Fruit fly (Drosophila melanogaster) whole organism, embryonic: Measurements from ENCODE around the gene CG5665.

Experiments
- BEAF-32 ChIP-seq: fragments of 200-800 bp; sonication (Bioruptor generic); optimal IDR thresholded peaks from 3 replicates; lab custom pipeline; 2017; ENCODE audit warnings: missing biosample characterization, missing genetic modification characterization, mild to moderate bottlenecking, moderate library complexity, missing genetic modification reagents
- Blimp-1 ChIP-seq: fragments of 200-800 bp; sonication (Bioruptor generic); optimal IDR thresholded peaks from 3 replicates; lab custom pipeline; 2018; ENCODE audit warnings: missing biosample characterization, missing genetic modification characterization, mild to moderate bottlenecking, moderate library complexity, missing genetic modification reagents
- Bteb2 ChIP-seq: fragments of 200-800 bp; sonication (Bioruptor generic); optimal IDR thresholded peaks from 2 replicates; lab custom pipeline; 2016; ENCODE audit warnings: missing biosample characterization, missing genetic modification characterization
- CG10321 ChIP-seq: fragments of 200-800 bp; sonication (Bioruptor generic); IDR thresholded peaks from 2 replicates; pipeline ENCODE4 v1.3.6; 2022; ENCODE audit warnings: missing biosample characterization, missing genetic modification characterization
- CG10431 ChIP-seq: fragments of 200-800 bp; sonication (Bioruptor generic); optimal IDR thresholded peaks from 3 replicates; lab custom pipeline; 2018; ENCODE audit warnings: missing biosample characterization, mild to moderate bottlenecking, missing genetic modification characterization
- CG10654 ChIP-seq: fragments of 200-800 bp; sonication (Bioruptor generic); optimal IDR thresholded peaks from 2 replicates; lab custom pipeline; 2016; ENCODE audit warnings: missing biosample characterization, missing genetic modification characterization
- CG12155 ChIP-seq: fragments of 200-800 bp; sonication (Bioruptor generic); optimal IDR thresholded peaks from 3 replicates; lab custom pipeline; 2016; ENCODE audit warnings: missing biosample characterization, missing genetic modification characterization
- CG12236 ChIP-seq: fragments of 200-800 bp; sonication (Bioruptor generic); optimal IDR thresholded peaks from 2 replicates; lab custom pipeline; 2016; ENCODE audit warnings: missing biosample characterization, missing genetic modification characterization
- CG13894 ChIP-seq: fragments of 200-800 bp; sonication (Bioruptor generic); optimal IDR thresholded peaks from 3 replicates; lab custom pipeline; 2018; ENCODE audit warnings: missing biosample characterization, mild to moderate bottlenecking, missing genetic modification characterization, moderate library complexity
- CG15011 ChIP-seq: fragments of 200-800 bp; sonication (Bioruptor generic); optimal IDR thresholded peaks from 3 replicates; lab custom pipeline; 2018; ENCODE audit warnings: missing biosample characterization, mild to moderate bottlenecking, missing genetic modification characterization
- CG15073 ChIP-seq: fragments of 200-800 bp; sonication (Bioruptor generic); optimal IDR thresholded peaks from 2 replicates; lab custom pipeline; 2016; ENCODE audit warnings: missing biosample characterization, missing genetic modification characterization
- CG15269 ChIP-seq: fragments of 200-800 bp; sonication (Bioruptor generic); optimal IDR thresholded peaks from 2 replicates; lab custom pipeline; 2018; ENCODE audit warnings: missing biosample characterization, mild to moderate bottlenecking, missing genetic modification characterization, moderate library complexity
- CG15601 ChIP-seq: fragments of 200-800 bp; sonication (Bioruptor generic); optimal IDR thresholded peaks from 3 replicates; lab custom pipeline; 2019; ENCODE audit warnings: missing biosample characterization, mild to moderate bottlenecking, missing genetic modification characterization, moderate library complexity
- CG17186 ChIP-seq: fragments of 200-800 bp; sonication (Bioruptor generic); optimal IDR thresholded peaks from 3 replicates; lab custom pipeline; 2017; ENCODE audit warnings: missing biosample characterization, missing genetic modification reagents, missing genetic modification characterization
- CG17802 ChIP-seq: fragments of 200-800 bp; sonication (Bioruptor generic); optimal IDR thresholded peaks from 2 replicates; lab custom pipeline; 2018; ENCODE audit warnings: missing biosample characterization, mild to moderate bottlenecking, missing genetic modification characterization, moderate library complexity
- CG18476 ChIP-seq: fragments of 200-800 bp; sonication (Bioruptor generic); optimal IDR thresholded peaks from 2 replicates; lab custom pipeline; 2016; ENCODE audit warnings: missing biosample characterization, mild to moderate bottlenecking, missing genetic modification characterization
- CG18599 ChIP-seq: fragments of 200-800 bp; sonication (Bioruptor generic); optimal IDR thresholded peaks from 3 replicates; lab custom pipeline; 2017; ENCODE audit warnings: missing biosample characterization, missing genetic modification characterization, mild to moderate bottlenecking, moderate library complexity, missing genetic modification reagents
- CG32532 ChIP-seq: fragments of 200-800 bp; sonication (Bioruptor generic); IDR thresholded peaks from 2 replicates; pipeline ENCODE4 v1.3.6; 2022; ENCODE audit warnings: missing biosample characterization, missing genetic modification characterization
- CG34376 ChIP-seq: fragments of 200-800 bp; sonication (Bioruptor generic); optimal IDR thresholded peaks from 2 replicates; lab custom pipeline; 2018; ENCODE audit warnings: missing biosample characterization, mild to moderate bottlenecking, missing genetic modification characterization
- CG5180 ChIP-seq: fragments of 200-800 bp; sonication (Bioruptor generic); optimal IDR thresholded peaks from 3 replicates; lab custom pipeline; 2017; ENCODE audit warnings: missing biosample characterization, missing genetic modification characterization, mild to moderate bottlenecking, moderate library complexity, missing genetic modification reagents
- CG5953 ChIP-seq: fragments of 200-800 bp; sonication (Bioruptor generic); IDR thresholded peaks from 2 replicates; pipeline ENCODE4 v1.3.6; 2022; ENCODE audit warnings: missing biosample characterization, missing genetic modification characterization
- CG7745 ChIP-seq: fragments of 200-800 bp; sonication (Bioruptor generic); optimal IDR thresholded peaks from 2 replicates; lab custom pipeline; 2018; ENCODE audit warnings: missing biosample characterization, mild to moderate bottlenecking, missing genetic modification characterization, moderate library complexity
- CG8388 ChIP-seq: fragments of 200-800 bp; sonication (Bioruptor generic); optimal IDR thresholded peaks from 2 replicates; lab custom pipeline; 2019; ENCODE audit warnings: missing biosample characterization, mild to moderate bottlenecking, missing genetic modification characterization, moderate library complexity
- Dip3 ChIP-seq: fragments of 200-800 bp; sonication (Bioruptor generic); optimal IDR thresholded peaks from 3 replicates; lab custom pipeline; 2016; ENCODE audit warnings: missing biosample characterization, missing genetic modification characterization
- H2.0 ChIP-seq: fragments of 200-800 bp; sonication (Bioruptor generic); IDR thresholded peaks from 2 replicates; pipeline ENCODE4 v1.3.6; 2022; ENCODE audit warnings: missing biosample characterization, missing genetic modification characterization
- HHEX ChIP-seq: fragments of 200-800 bp; sonication (Bioruptor generic); optimal IDR thresholded peaks from 3 replicates; lab custom pipeline; 2017; ENCODE audit warnings: missing biosample characterization, mild to moderate bottlenecking, missing genetic modification characterization, missing genetic modification reagents
- HmgZ ChIP-seq: fragments of 200-800 bp; sonication (Bioruptor generic); optimal IDR thresholded peaks from 2 replicates; lab custom pipeline; 2018; ENCODE audit warnings: missing biosample characterization, mild to moderate bottlenecking, missing genetic modification characterization
- Hmx ChIP-seq: fragments of 200-800 bp; sonication (Bioruptor generic); optimal IDR thresholded peaks from 2 replicates; lab custom pipeline; 2016; ENCODE audit warnings: missing biosample characterization, missing genetic modification characterization
- Jarid2 ChIP-seq: fragments of 200-800 bp; sonication (Bioruptor generic); optimal IDR thresholded peaks from 3 replicates; lab custom pipeline; 2017; ENCODE audit warnings: mild to moderate bottlenecking, missing biosample characterization, missing genetic modification reagents, missing genetic modification characterization
- MBD-R2 ChIP-seq: fragments of 200-800 bp; sonication (Bioruptor generic); IDR thresholded peaks from 2 replicates; pipeline ENCODE4 v1.3.6; 2022; ENCODE audit warnings: missing biosample characterization, missing genetic modification characterization
- Nf-YA ChIP-seq: fragments of 200-800 bp; sonication (Bioruptor generic); IDR thresholded peaks from 2 replicates; pipeline ENCODE4 v1.3.6; 2022; ENCODE audit warnings: missing biosample characterization, missing genetic modification characterization
- Ptx1 ChIP-seq: fragments of 200-800 bp; sonication (Bioruptor generic); IDR thresholded peaks from 2 replicates; pipeline ENCODE4 v1.3.6; 2022; ENCODE audit warnings: missing biosample characterization, missing genetic modification characterization
- Xbp1 ChIP-seq: fragments of 200-800 bp; sonication (Bioruptor generic); optimal IDR thresholded peaks from 3 replicates; lab custom pipeline; 2016; ENCODE audit warnings: missing biosample characterization, mild to moderate bottlenecking, missing genetic modification characterization
- ap ChIP-seq: fragments of 200-800 bp; sonication (Bioruptor generic); IDR thresholded peaks from 2 replicates; pipeline ENCODE4 v1.3.6; 2022; ENCODE audit warnings: missing biosample characterization, missing genetic modification characterization
- ash1 ChIP-seq: fragments of 200-800 bp; sonication (Bioruptor generic); optimal IDR thresholded peaks from 2 replicates; lab custom pipeline; 2018; ENCODE audit warnings: missing biosample characterization, mild to moderate bottlenecking, missing genetic modification characterization
- az2 ChIP-seq: fragments of 200-800 bp; sonication (Bioruptor generic); optimal IDR thresholded peaks from 3 replicates; lab custom pipeline; 2016; ENCODE audit warnings: missing biosample characterization, missing genetic modification characterization
- br ChIP-seq: fragments of >200 bp; optimal IDR thresholded peaks from 2 replicates; lab custom pipeline; 2017
- fd64A ChIP-seq: fragments of 200-800 bp; sonication (Bioruptor generic); optimal IDR thresholded peaks from 3 replicates; lab custom pipeline; 2018; ENCODE audit warnings: missing biosample characterization, mild to moderate bottlenecking, missing genetic modification characterization
- fd96Cb ChIP-seq: fragments of 200-800 bp; sonication (Bioruptor generic); optimal IDR thresholded peaks from 2 replicates; lab custom pipeline; 2018; ENCODE audit warnings: missing biosample characterization, mild to moderate bottlenecking, missing genetic modification characterization, moderate library complexity
- gce ChIP-seq: fragments of 200-800 bp; sonication (Bioruptor generic); IDR thresholded peaks from 3 replicates; pipeline ENCODE4 v1.3.6; 2022; ENCODE audit warnings: missing biosample characterization, missing genetic modification characterization
- grau ChIP-seq: fragments of 200-800 bp; optimal IDR thresholded peaks from 3 replicates; lab custom pipeline; 2019; ENCODE audit warnings: missing biosample characterization, mild to moderate bottlenecking, missing genetic modification characterization, moderate library complexity
- ham ChIP-seq: fragments of 200-800 bp; sonication (Bioruptor generic); IDR thresholded peaks from 2 replicates; pipeline ENCODE4 v1.3.6; 2022; ENCODE audit warnings: missing biosample characterization, missing genetic modification characterization
- hth ChIP-seq: fragments of >200 bp; optimal IDR thresholded peaks from 2 replicates; lab custom pipeline; 2017; ENCODE audit warnings: inconsistent platforms
- ind ChIP-seq: fragments of 200-800 bp; sonication (Bioruptor generic); optimal IDR thresholded peaks from 3 replicates; lab custom pipeline; 2016; ENCODE audit warnings: missing biosample characterization, missing genetic modification characterization
- sc ChIP-seq, 3 experiments: fragments of >200 bp in 2 of 3; fragments of 200-800 bp in 1 of 3; sonication (Bioruptor generic) in 1 of 3; optimal IDR thresholded peaks; 2 replicates in 2 of 3; 3 replicates in 1 of 3; lab custom pipeline; 2017; ENCODE audit warnings: mild to moderate bottlenecking in 1 of 3, missing biosample characterization in 1 of 3, missing genetic modification characterization in 1 of 3, missing genetic modification reagents in 1 of 3
- tgo ChIP-seq: fragments of 200-800 bp; sonication (Bioruptor generic); IDR thresholded peaks from 3 replicates; pipeline ENCODE4 v1.3.6; 2022; ENCODE audit warnings: missing biosample characterization, missing genetic modification characterization
- usp ChIP-seq: fragments of >200 bp; optimal IDR thresholded peaks from 2 replicates; lab custom pipeline; 2017; ENCODE audit warnings: missing biosample characterization, missing genetic modification characterization
- zf30C ChIP-seq: fragments of 200-800 bp; sonication (Bioruptor generic); optimal IDR thresholded peaks from 3 replicates; lab custom pipeline; 2018; ENCODE audit warnings: missing biosample characterization, mild to moderate bottlenecking, missing genetic modification characterization
- zfh2 ChIP-seq: fragments of 200-800 bp; sonication (Bioruptor generic); optimal IDR thresholded peaks from 2 replicates; lab custom pipeline; 2016; ENCODE audit warnings: missing biosample characterization, missing genetic modification characterization

Gene CG5665

dm6 chr3L:20347762-20348580, 10.3 kb upstream of the CG5665 start, which contains the start of the genes Rbbp5 and eRF1 (continued):
- peak; percentile 24 for TF ChIP-seq CG34376 (GFP tag; lab: Kevin White, UChicago)
- TF ChIP-seq CG12236 (GFP tag; lab: Kevin White, UChicago) = no peak
- TF ChIP-seq BEAF-32 (GFP tag; lab: Kevin White, UChicago) = peak; percentile 95
- TF ChIP-seq zfh2 = peak; percentile 80
- TF ChIP-seq zf30C = no peak
- peak; percentile 81 for TF ChIP-seq CG15269 (tag; lab: Kevin White, UChicago)
- no peak for TF ChIP-seq Nf-YA (GFP tag; lab: Robert Waterston, UW)
- peak; percentile 55 for TF ChIP-seq HmgZ (tag; lab: Kevin White, UChicago)
- peak; percentile 79 for TF ChIP-seq tgo
- peak; percentile 48 for TF ChIP-seq CG17186 (GFP tag; lab: Kevin White, UChicago)
- TF ChIP-seq grau (tag; lab: Kevin White, UChicago) = peak; percentile 81
- peak; percentile 47; the same call in 1 of the 2 replicates for TF ChIP-seq ham
- TF ChIP-seq fd64A = no peak
- peak; percentile 71 for TF ChIP-seq az2 (GFP tag; lab: Kevin White, UChicago)
- TF ChIP-seq Blimp-1 (GFP tag; lab: Kevin White, UChicago) = no peak
- TF ChIP-seq sc (optimal IDR thresholded peaks at IDR 0.05; lab: Kevin White, UChicago) = no peak
- TF ChIP-seq sc (GFP tag; optimal IDR thresholded peaks at IDR 0.05; lab: Kevin White, UChicago) = peak; percentile 7
- TF ChIP-seq ind (GFP tag; lab: Kevin White, UChicago) = peak; percentile 82
- TF ChIP-seq ap = peak; percentile 63
- TF ChIP-seq CG10431 (GFP tag; lab: Kevin White, UChicago) = no peak
- TF ChIP-seq Bteb2 = peak; percentile 58
- TF ChIP-seq CG15073 (GFP tag; lab: Kevin White, UChicago) = no peak
- peak; percentile 59 for TF ChIP-seq CG15601 (tag; lab: Kevin White, UChicago)
- TF ChIP-seq CG8388 = peak; percentile 72
- peak; percentile 78 for TF ChIP-seq CG12155 (GFP tag; lab: Kevin White, UChicago)
- peak; percentile 66 for TF ChIP-seq CG18476
- no peak for TF ChIP-seq CG5180 (GFP tag; lab: Kevin White, UChicago)
- peak; percentile 50 for TF ChIP-seq CG17802 (tag; lab: Kevin White, UChicago)
- TF ChIP-seq Dip3 (GFP tag; lab: Kevin White, UChicago) = peak; percentile 51
- TF ChIP-seq gce (GFP tag; lab: Robert Waterston, UW) = no peak
- peak; percentile 87 for TF ChIP-seq CG32532 (GFP tag; lab: Robert Waterston, UW)
- TF ChIP-seq H2.0 (GFP tag; lab: Robert Waterston, UW) = no peak; the same call in 1 of the 2 replicates
- peak; percentile 70 for TF ChIP-seq MBD-R2
- TF ChIP-seq CG13894 = peak; percentile 72
- no peak for TF ChIP-seq usp (GFP tag; lab: Kevin White, UChicago)
- TF ChIP-seq br = no peak
- peak; percentile 81 for TF ChIP-seq Ptx1 (GFP tag; lab: Robert Waterston, UW)
- TF ChIP-seq Hmx (GFP tag; lab: Kevin White, UChicago) = peak; percentile 11
- TF ChIP-seq CG5953 (GFP tag; lab: Robert Waterston, UW) = peak; percentile 60; the same call in 1 of the 2 replicates
- TF ChIP-seq CG7745 = no peak
- TF ChIP-seq CG15011 (GFP tag; lab: Kevin White, UChicago) = no peak
- no peak for TF ChIP-seq ash1
- 0 out of 2 replicates have a peak, but pooled peaks have one; percentile 31 for TF ChIP-seq CG10321
- TF ChIP-seq CG10654 = peak; percentile 73
- no peak for TF ChIP-seq CG18599 (GFP tag; lab: Kevin White, UChicago)
- TF ChIP-seq Jarid2 (GFP tag; lab: Kevin White, UChicago) = no peak
- no peak for TF ChIP-seq hth (lab: Kevin White, UChicago)
- TF ChIP-seq fd96Cb (tag; lab: Kevin White, UChicago) = peak; percentile 58
- peak; percentile 89 for TF ChIP-seq Xbp1 (GFP tag; lab: Kevin White, UChicago)
- no peak for TF ChIP-seq HHEX (GFP tag; lab: Kevin White, UChicago)
